Fruit fly (Drosophila melanogaster): ENCODE data around the gene Cap-D3.

The Cap-D3 gene

DNA sequence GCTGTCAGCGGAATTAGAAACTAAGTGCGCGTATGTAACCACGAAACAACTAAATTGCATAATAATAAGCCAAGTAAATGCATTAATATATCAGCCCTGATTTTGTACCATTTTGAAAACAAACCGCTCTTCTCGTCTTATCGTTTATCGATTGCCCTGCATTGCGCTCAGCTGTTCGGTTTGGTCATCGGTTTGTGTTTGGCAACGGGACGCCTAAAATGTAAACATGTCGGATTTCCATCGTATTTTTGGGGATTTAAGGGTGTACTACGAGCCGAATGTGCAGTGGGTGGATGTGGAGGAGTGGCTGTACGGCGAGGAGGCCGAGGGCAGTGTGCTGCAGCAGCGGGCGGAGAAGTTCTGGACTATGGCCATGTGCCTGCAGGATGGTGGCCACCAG lies at the start of gene Cap-D3:
Gene Cap-D3 (plus strand): TSS at position 183 of the 400 bp plus-strand sequence.
- TF ChIP-seq CG17801 (GFP tag; optimal IDR thresholded peaks at IDR 0.05; ENCODE audit: partially characterized antibody): no peak

DNA sequence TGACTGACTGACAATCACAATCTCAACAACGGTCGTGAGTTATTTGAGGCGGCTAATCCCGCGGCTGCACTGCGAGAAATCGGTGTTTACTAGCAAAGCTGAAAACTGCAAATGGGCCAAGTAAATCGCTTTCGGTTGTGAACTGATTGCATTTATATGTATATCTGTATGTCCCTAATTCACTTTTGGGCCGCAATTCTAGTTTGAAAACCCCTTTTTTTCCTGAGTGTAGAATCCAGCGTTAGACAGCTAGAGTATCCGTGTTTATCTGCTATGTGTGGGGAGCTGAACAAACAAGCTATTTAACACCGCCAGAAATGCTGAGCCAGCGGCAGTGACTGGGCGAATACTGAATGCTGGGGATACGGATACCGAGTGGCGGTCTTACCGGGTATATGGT lies 49.0 kb upstream of the Cap-D3 start:
- TF ChIP-seq CG17801 (GFP tag; optimal IDR thresholded peaks at IDR 0.05; ENCODE audit: partially characterized antibody): no peak

DNA sequence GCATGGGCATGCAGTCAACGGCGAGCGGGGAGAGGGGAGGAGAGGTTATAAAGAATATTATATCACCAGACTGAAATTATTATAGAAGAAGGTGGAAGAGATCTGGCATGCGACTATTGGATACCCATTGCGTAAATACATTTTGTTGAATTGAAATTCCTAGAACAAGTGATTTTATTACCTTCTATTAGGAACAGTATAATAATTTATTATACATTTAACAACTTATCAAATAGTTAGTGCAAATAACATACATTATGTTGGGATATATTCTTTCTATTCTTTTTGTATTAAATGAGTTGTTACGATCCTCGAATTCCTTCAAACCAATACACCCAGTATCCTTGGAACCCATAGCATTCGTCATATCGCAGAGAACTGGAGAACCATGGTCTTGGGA lies 47.4 kb upstream of the Cap-D3 start:
- TF ChIP-seq CG17801 (GFP tag; optimal IDR thresholded peaks at IDR 0.05; ENCODE audit: partially characterized antibody): no peak

DNA sequence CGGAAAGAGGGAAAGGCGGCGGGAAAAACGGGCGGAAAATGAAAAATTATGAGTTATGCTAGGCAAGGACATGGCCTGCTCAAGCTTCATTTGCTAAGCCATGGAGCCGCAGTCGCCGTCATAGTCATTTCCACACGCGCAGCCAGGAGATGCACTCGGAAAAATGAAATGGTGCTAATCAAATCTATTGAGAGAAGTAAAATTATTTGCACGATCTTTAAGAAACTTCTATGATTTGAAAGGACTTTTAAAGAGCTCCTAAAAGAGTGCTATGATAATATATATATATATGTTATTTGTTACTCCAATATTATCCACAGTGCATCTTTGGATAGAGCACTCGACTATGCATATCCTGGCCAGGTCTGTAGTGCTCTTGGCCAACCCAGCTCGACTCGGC lies 46.6 kb upstream of the Cap-D3 start:
- TF ChIP-seq CG17801 (GFP tag; optimal IDR thresholded peaks at IDR 0.05; ENCODE audit: partially characterized antibody): no peak

- TF ChIP-seq CG17801 (GFP tag; optimal IDR thresholded peaks at IDR 0.05; ENCODE audit: partially characterized antibody): no peak
These were observed 45.7 kb upstream of the Cap-D3 start for dm6 chr2L:5479971-5480370.

- no peak for TF ChIP-seq CG17801 (GFP tag; optimal IDR thresholded peaks at IDR 0.05; ENCODE audit: partially characterized antibody)
These were observed 42.6 kb upstream of the Cap-D3 start for dm6 chr2L:5483093-5483492.

- no peak for TF ChIP-seq CG17801 (GFP tag; optimal IDR thresholded peaks at IDR 0.05; ENCODE audit: partially characterized antibody)
These were observed 36.6 kb upstream of the Cap-D3 start for dm6 chr2L:5489084-5489617.

DNA sequence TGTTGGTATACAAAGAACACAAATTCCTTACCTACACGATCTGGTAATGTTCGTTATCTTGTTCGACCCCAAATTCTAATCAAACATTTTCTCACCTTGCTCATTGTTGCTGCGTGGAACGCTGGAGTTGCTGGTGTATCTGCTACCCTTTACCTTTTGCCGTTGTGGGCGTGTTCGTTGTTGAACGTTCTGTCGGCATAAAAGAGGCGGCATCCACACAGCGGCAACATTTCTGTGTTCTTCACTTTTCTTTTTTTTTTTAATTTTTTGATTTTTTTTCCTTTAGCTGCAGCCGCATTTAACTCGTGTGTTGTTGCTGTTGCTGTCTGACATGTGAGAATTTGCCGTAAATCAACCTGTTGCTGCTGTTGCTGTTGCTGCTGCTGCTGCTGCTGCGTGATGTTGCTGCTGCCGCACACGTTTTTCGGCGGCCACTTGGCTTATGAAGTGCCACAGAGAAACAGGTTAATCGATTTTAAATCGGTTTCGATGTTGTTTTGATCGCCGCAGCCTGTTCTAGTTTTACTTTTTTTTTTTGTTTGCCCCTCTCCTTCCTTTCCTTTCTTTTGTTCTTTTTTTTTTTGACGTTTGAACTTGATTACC lies 35.8 kb upstream of the Cap-D3 start:
- no peak for TF ChIP-seq CG17801 (GFP tag; optimal IDR thresholded peaks at IDR 0.05; ENCODE audit: partially characterized antibody)

DNA sequence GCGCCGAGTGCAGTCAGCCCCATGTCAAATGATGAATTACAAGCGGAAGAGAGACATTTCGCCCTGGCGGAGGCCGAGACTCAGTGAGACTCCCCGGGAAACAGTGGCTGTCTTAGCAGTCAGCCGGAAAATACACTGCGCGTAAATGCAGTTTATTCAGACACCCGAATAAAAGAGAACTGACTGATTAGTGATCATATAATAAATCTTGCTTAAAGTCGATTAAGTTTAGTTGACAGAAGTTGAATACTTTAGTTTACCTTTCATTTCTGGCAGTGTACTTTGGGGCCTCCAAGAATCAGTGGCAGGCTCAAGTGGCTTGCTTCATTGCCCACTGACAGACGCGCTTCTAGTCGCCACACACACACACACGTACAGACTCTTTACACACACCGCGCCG lies 34.5 kb upstream of the Cap-D3 start:
- no peak for TF ChIP-seq CG17801 (GFP tag; optimal IDR thresholded peaks at IDR 0.05; ENCODE audit: partially characterized antibody)

dm6 chr2L:5492924-5493323 lies 32.8 kb upstream of the Cap-D3 start:
- TF ChIP-seq CG17801 (GFP tag; optimal IDR thresholded peaks at IDR 0.05; ENCODE audit: partially characterized antibody): no peak

DNA sequence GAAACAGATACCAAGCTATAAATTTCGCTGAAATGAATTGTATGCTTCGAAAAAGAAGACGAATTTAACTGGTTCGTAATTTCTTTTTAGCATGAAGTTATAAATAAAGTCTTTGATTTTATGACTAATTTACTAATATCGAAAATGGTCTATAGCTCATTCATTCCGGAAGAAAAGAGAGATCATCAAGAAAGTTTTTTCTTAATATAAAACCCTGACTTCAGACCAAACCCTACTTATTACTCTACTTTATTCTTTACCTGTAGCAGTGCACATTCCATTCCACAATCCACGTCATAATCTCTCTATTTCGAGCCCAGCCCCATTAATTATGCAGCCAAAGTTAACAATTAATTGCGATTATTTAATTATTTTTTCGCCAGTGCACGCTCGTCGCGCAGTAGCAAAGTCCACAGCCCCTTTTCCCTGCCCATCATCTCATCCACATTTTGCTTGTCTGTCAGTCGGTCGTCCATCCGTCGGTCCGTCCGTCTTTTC lies 31.7 kb upstream of the Cap-D3 start:
- no peak for TF ChIP-seq CG17801 (GFP tag; optimal IDR thresholded peaks at IDR 0.05; ENCODE audit: partially characterized antibody)

dm6 chr2L:5494808-5495356 lies 30.8 kb upstream of the Cap-D3 start:
- TF ChIP-seq CG17801 (GFP tag; optimal IDR thresholded peaks at IDR 0.05; ENCODE audit: partially characterized antibody): no peak

- no peak for TF ChIP-seq CG17801 (GFP tag; optimal IDR thresholded peaks at IDR 0.05; ENCODE audit: partially characterized antibody)
These were observed 29.1 kb upstream of the Cap-D3 start for dm6 chr2L:5496468-5497093.

DNA sequence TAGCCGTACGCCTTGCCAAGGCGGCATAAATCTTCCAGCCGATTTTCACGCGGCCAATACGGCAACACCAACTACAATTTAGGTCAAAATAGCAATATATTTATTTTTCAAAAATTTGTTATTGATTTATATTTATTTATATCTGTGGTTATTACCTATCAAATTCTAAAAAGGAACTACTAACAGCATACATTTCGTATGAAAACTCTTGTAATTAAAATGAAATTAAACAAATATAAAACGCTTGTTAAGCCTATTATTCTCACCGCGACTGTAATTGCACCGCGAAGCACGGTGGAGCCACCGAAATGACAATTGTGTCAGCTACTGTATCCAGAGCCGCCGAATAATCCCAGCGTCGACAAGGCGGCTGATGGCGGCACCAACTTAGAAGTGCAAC lies 26.2 kb upstream of the Cap-D3 start:
- no peak for TF ChIP-seq CG17801 (GFP tag; optimal IDR thresholded peaks at IDR 0.05; ENCODE audit: partially characterized antibody)

- no peak for TF ChIP-seq CG17801 (GFP tag; optimal IDR thresholded peaks at IDR 0.05; ENCODE audit: partially characterized antibody)
These were observed 24.4 kb upstream of the Cap-D3 start for dm6 chr2L:5501335-5501734.

- TF ChIP-seq CG17801 (GFP tag; optimal IDR thresholded peaks at IDR 0.05; ENCODE audit: partially characterized antibody): no peak
These were observed 22.8 kb upstream of the Cap-D3 start for dm6 chr2L:5502868-5503267.
